Worm (Caenorhabditis elegans): Measurements from ENCODE around the gene T18D3.5.

ce11 chrX:12484078-12484477 lies 20.5 kb downstream of the T18D3.5 start:
- no peak for TF ChIP-seq fkh-6 (tag; optimal IDR thresholded peaks at IDR 0.05)
- TF ChIP-seq ceh-9 (tag; optimal IDR thresholded peaks at IDR 0.05) = no peak
- TF ChIP-seq ama-1 (optimal IDR thresholded peaks at IDR 0.05) = no peak
- no peak for TF ChIP-seq ets-4 (tag; optimal IDR thresholded peaks at IDR 0.05)
- no peak for TF ChIP-seq hlh-30 (tag; optimal IDR thresholded peaks at IDR 0.05; ENCODE audit: insufficient read depth)
- TF ChIP-seq C08G9.2 (tag; optimal IDR thresholded peaks at IDR 0.05) = no peak
- TF ChIP-seq tbx-2 (tag; optimal IDR thresholded peaks at IDR 0.05) = no peak
- TF ChIP-seq ttx-3 (tag; optimal IDR thresholded peaks at IDR 0.05) = no peak
- TF ChIP-seq fkh-10 (GFP tag; optimal IDR thresholded peaks at IDR 0.05) = no peak
- TF ChIP-seq ceh-18 (tag; optimal IDR thresholded peaks at IDR 0.05) = no peak
